Fruit fly (Drosophila melanogaster): Measurements from ENCODE around the gene Eip93F.

The Eip93F gene

dm6 chr3R:21992909-21993308 lies 44.0 kb downstream of the Eip93F start:
- TF ChIP-seq rgr (GFP tag; optimal IDR thresholded peaks at IDR 0.05) (peak; percentile 10), fru (GFP tag; optimal IDR thresholded peaks at IDR 0.05) (peak; percentile 9), woc (GFP tag; optimal IDR thresholded peaks at IDR 0.05) (no peak), sv (GFP tag; optimal IDR thresholded peaks at IDR 0.05) (no peak), foxo (GFP tag; optimal IDR thresholded peaks at IDR 0.05) (peak in 1 of 2 experiments; percentile 7), brk (GFP tag; optimal IDR thresholded peaks at IDR 0.05) (no peak), h (GFP tag; optimal IDR thresholded peaks at IDR 0.05) (peak; percentile 19), sage (GFP tag; optimal IDR thresholded peaks at IDR 0.05) (no peak), CG9705 (GFP tag; optimal IDR thresholded peaks at IDR 0.05) (no peak), ey (GFP tag; optimal IDR thresholded peaks at IDR 0.05) (peak; percentile 42), HLH106 (tag; optimal IDR thresholded peaks at IDR 0.05) (peak; percentile 24), Rel (GFP tag; optimal IDR thresholded peaks at IDR 0.05) (no peak), Rel (tag; optimal IDR thresholded peaks at IDR 0.05) (no peak)

- TF ChIP-seq Dif (GFP tag; optimal IDR thresholded peaks at IDR 0.05; ENCODE audit: partially characterized antibody) (no peak), rgr (GFP tag; optimal IDR thresholded peaks at IDR 0.05) (no peak), fru (GFP tag; optimal IDR thresholded peaks at IDR 0.05) (peak; percentile 16), lola (GFP tag; optimal IDR thresholded peaks at IDR 0.05) (no peak)
Measured at dm6 chr3R:21998877-21999276, 50.0 kb downstream of the Eip93F start.

dm6 chr3R:21999641-22000040 lies 50.7 kb downstream of the Eip93F start:
- no peak for TF ChIP-seq CG32264 (GFP tag; optimal IDR thresholded peaks at IDR 0.05)
- no peak for TF ChIP-seq ey (GFP tag; optimal IDR thresholded peaks at IDR 0.05)
- TF ChIP-seq usp (GFP tag; optimal IDR thresholded peaks at IDR 0.05), result no peak
- no peak for TF ChIP-seq pan (optimal IDR thresholded peaks at IDR 0.05)
- TF ChIP-seq Sp1 (GFP tag; optimal IDR thresholded peaks at IDR 0.05), result no peak
- TF ChIP-seq Rel (GFP tag; optimal IDR thresholded peaks at IDR 0.05), result no peak
- no peak for TF ChIP-seq Rel (tag; optimal IDR thresholded peaks at IDR 0.05)
- TF ChIP-seq CrebA (GFP tag; optimal IDR thresholded peaks at IDR 0.05; ENCODE audit: borderline replicate concordance), result no peak
- TF ChIP-seq Dif (GFP tag; optimal IDR thresholded peaks at IDR 0.05; ENCODE audit: partially characterized antibody), result no peak
- TF ChIP-seq OdsH (GFP tag; optimal IDR thresholded peaks at IDR 0.05), result no peak
- no peak for TF ChIP-seq Jra (GFP tag; optimal IDR thresholded peaks at IDR 0.05)

- TF ChIP-seq Rel (GFP tag; optimal IDR thresholded peaks at IDR 0.05) (no peak), Rel (tag; optimal IDR thresholded peaks at IDR 0.05) (peak; percentile 84), GATAd (GFP tag; optimal IDR thresholded peaks at IDR 0.05) (no peak)
Measured at dm6 chr3R:22003508-22003907, 54.6 kb downstream of the Eip93F start.

dm6 chr3R:22014397-22014796 lies 65.5 kb downstream of the Eip93F start, which contains the start of gene Theg:
TSS of gene Theg (plus strand) at chr3R:22014697.
- TF ChIP-seq pan (optimal IDR thresholded peaks at IDR 0.05), result no peak
- TF ChIP-seq Hnf4 (GFP tag; optimal IDR thresholded peaks at IDR 0.05), result no peak
- no peak for TF ChIP-seq fru (GFP tag; optimal IDR thresholded peaks at IDR 0.05)
- TF ChIP-seq GATAd (GFP tag; optimal IDR thresholded peaks at IDR 0.05), result no peak
- TF ChIP-seq br (GFP tag; optimal IDR thresholded peaks at IDR 0.05), result no peak
- no peak for TF ChIP-seq dl (GFP tag; optimal IDR thresholded peaks at IDR 0.05; ENCODE audit: insufficient read depth in 1 of 2, partially characterized antibody in 2 of 2)
- no peak for TF ChIP-seq CG32264 (GFP tag; optimal IDR thresholded peaks at IDR 0.05)
- no peak for TF ChIP-seq Sp1 (GFP tag; optimal IDR thresholded peaks at IDR 0.05)
- no peak for TF ChIP-seq CrebA (GFP tag; optimal IDR thresholded peaks at IDR 0.05; ENCODE audit: borderline replicate concordance)
- TF ChIP-seq dsf (GFP tag; optimal IDR thresholded peaks at IDR 0.05; ENCODE audit: borderline replicate concordance), result no peak
- no peak for TF ChIP-seq psq (GFP tag; optimal IDR thresholded peaks at IDR 0.05)
- no peak for TF ChIP-seq Dfd (GFP tag; optimal IDR thresholded peaks at IDR 0.05)

dm6 chr3R:22018777-22019420 lies 70.0 kb downstream of the Eip93F start, which contains the start of gene Idh3b:
TSS of gene Idh3b (minus strand) at chr3R:22019382.
- TF ChIP-seq Jra (GFP tag; optimal IDR thresholded peaks at IDR 0.05) (peak; percentile 79), woc (GFP tag; optimal IDR thresholded peaks at IDR 0.05) (peak; percentile 81), Sp1 (GFP tag; optimal IDR thresholded peaks at IDR 0.05) (no peak), Hnf4 (GFP tag; optimal IDR thresholded peaks at IDR 0.05) (no peak), CG32264 (GFP tag; optimal IDR thresholded peaks at IDR 0.05) (no peak), jim (GFP tag; optimal IDR thresholded peaks at IDR 0.05) (no peak), Hr83 (GFP tag; optimal IDR thresholded peaks at IDR 0.05; ENCODE audit: poor library complexity, severe bottlenecking) (peak; percentile 93), br (GFP tag; optimal IDR thresholded peaks at IDR 0.05) (peak; percentile 55), HLH106 (tag; optimal IDR thresholded peaks at IDR 0.05) (no peak), sv (GFP tag; optimal IDR thresholded peaks at IDR 0.05) (peak; percentile 70), rgr (GFP tag; optimal IDR thresholded peaks at IDR 0.05) (peak; percentile 73), psq (GFP tag; optimal IDR thresholded peaks at IDR 0.05) (peak; percentile 35), N (GFP tag; optimal IDR thresholded peaks at IDR 0.05) (no peak), ey (GFP tag; optimal IDR thresholded peaks at IDR 0.05) (peak; percentile 59), OdsH (GFP tag; optimal IDR thresholded peaks at IDR 0.05) (peak; percentile 36), sage (GFP tag; optimal IDR thresholded peaks at IDR 0.05) (no peak), Dif (GFP tag; optimal IDR thresholded peaks at IDR 0.05; ENCODE audit: partially characterized antibody) (no peak), h (GFP tag; optimal IDR thresholded peaks at IDR 0.05) (peak; percentile 72), Hr78 (GFP tag; optimal IDR thresholded peaks at IDR 0.05) (no peak), CG9705 (GFP tag; optimal IDR thresholded peaks at IDR 0.05) (peak; percentile 48), Rel (GFP tag; optimal IDR thresholded peaks at IDR 0.05) (no peak), Rel (tag; optimal IDR thresholded peaks at IDR 0.05) (peak; percentile 63), Myc (optimal IDR thresholded peaks at IDR 0.05) (peak; percentile 30), fru (GFP tag; optimal IDR thresholded peaks at IDR 0.05) (peak; percentile 74), Abd-B (GFP tag; optimal IDR thresholded peaks at IDR 0.05) (no peak), dsf (GFP tag; optimal IDR thresholded peaks at IDR 0.05; ENCODE audit: borderline replicate concordance) (no peak), lola (GFP tag; optimal IDR thresholded peaks at IDR 0.05) (no peak)
